Fruit fly (Drosophila melanogaster) whole organism, embryonic: Measurements from ENCODE around the gene CG43293.
A peak's percentile ranks its signal among the peaks of the same experiment; 100 is the strongest.

Source experiments
- Asciz ChIP-seq: fragments of 200-800 bp; sonication (Bioruptor generic); optimal IDR thresholded peaks from 2 replicates; lab custom pipeline; 2017; ENCODE audit warnings: missing biosample characterization, mild to moderate bottlenecking, missing genetic modification characterization, missing genetic modification reagents
- Atf6 ChIP-seq: fragments of 200-800 bp; sonication (Bioruptor generic); IDR thresholded peaks from 2 replicates; pipeline ENCODE4 v1.3.6; 2022; ENCODE audit warnings: missing biosample characterization, missing genetic modification characterization
- CG12155 ChIP-seq: fragments of 200-800 bp; sonication (Bioruptor generic); optimal IDR thresholded peaks from 3 replicates; lab custom pipeline; 2016; ENCODE audit warnings: missing biosample characterization, missing genetic modification characterization
- CG17328 ChIP-seq: fragments of 200-800 bp; sonication (Bioruptor generic); IDR thresholded peaks from 2 replicates; pipeline ENCODE4 v1.3.6; 2022; ENCODE audit warnings: missing biosample characterization, missing genetic modification characterization
- CG18476 ChIP-seq: fragments of 200-800 bp; sonication (Bioruptor generic); optimal IDR thresholded peaks from 2 replicates; lab custom pipeline; 2016; ENCODE audit warnings: missing biosample characterization, mild to moderate bottlenecking, missing genetic modification characterization
- CG2120 ChIP-seq: fragments of 200-800 bp; sonication (Bioruptor generic); optimal IDR thresholded peaks from 3 replicates; lab custom pipeline; 2016; ENCODE audit warnings: missing biosample characterization, missing genetic modification characterization
- CG2712 ChIP-seq: fragments of 200-800 bp; optimal IDR thresholded peaks from 3 replicates; lab custom pipeline; 2019; ENCODE audit warnings: missing biosample characterization, mild to moderate bottlenecking, missing genetic modification characterization, moderate library complexity
- CG5180 ChIP-seq: fragments of 200-800 bp; sonication (Bioruptor generic); optimal IDR thresholded peaks from 3 replicates; lab custom pipeline; 2017; ENCODE audit warnings: missing biosample characterization, missing genetic modification characterization, mild to moderate bottlenecking, moderate library complexity, missing genetic modification reagents
- CG7839 ChIP-seq: fragments of 200-800 bp; sonication (Bioruptor generic); optimal IDR thresholded peaks from 3 replicates; lab custom pipeline; 2018; ENCODE audit warnings: missing biosample characterization, mild to moderate bottlenecking, missing genetic modification characterization, moderate library complexity
- CG8359 ChIP-seq: fragments of 200-800 bp; sonication (Bioruptor generic); optimal IDR thresholded peaks from 2 replicates; lab custom pipeline; 2017; ENCODE audit warnings: missing biosample characterization, mild to moderate bottlenecking, missing genetic modification characterization, borderline replicate concordance
- CG8924 ChIP-seq: fragments of 200-800 bp; optimal IDR thresholded peaks from 3 replicates; lab custom pipeline; 2019; ENCODE audit warnings: missing biosample characterization, mild to moderate bottlenecking, missing genetic modification characterization, moderate library complexity
- CG9215 ChIP-seq: fragments of 200-800 bp; sonication (Bioruptor generic); IDR thresholded peaks from 2 replicates; pipeline ENCODE4 v1.3.6; 2022; ENCODE audit warnings: missing biosample characterization, missing genetic modification characterization
- CG9609 ChIP-seq: fragments of 200-800 bp; sonication (Bioruptor generic); optimal IDR thresholded peaks from 3 replicates; lab custom pipeline; 2016; ENCODE audit warnings: missing biosample characterization, missing genetic modification characterization
- D ChIP-seq, 2 experiments: fragments of 200-800 bp in 1 of 2; fragments of >200 bp in 1 of 2; sonication (Bioruptor generic) in 1 of 2; optimal IDR thresholded peaks; 2 replicates in 1 of 2; 3 replicates in 1 of 2; lab custom pipeline; 2017; ENCODE audit warnings: mild to moderate bottlenecking in 1 of 2, missing biosample characterization in 1 of 2, missing genetic modification characterization in 1 of 2, missing genetic modification reagents in 1 of 2
- Dek ChIP-seq: fragments of 200-800 bp; sonication (Bioruptor generic); optimal IDR thresholded peaks from 3 replicates; lab custom pipeline; 2019; ENCODE audit warnings: missing biosample characterization, mild to moderate bottlenecking, missing genetic modification characterization, moderate library complexity
- Eip74EF ChIP-seq, 2 experiments: fragments of 200-800 bp in 1 of 2; fragments of >200 bp in 1 of 2; sonication (Bioruptor generic) in 1 of 2; optimal IDR thresholded peaks; 2 replicates each; lab custom pipeline; 2017 to 2019; ENCODE audit warnings: missing biosample characterization in 2 of 2, missing genetic modification characterization in 2 of 2, mild to moderate bottlenecking in 1 of 2, moderate library complexity in 1 of 2
- H15 ChIP-seq: fragments of 200-800 bp; sonication (Bioruptor generic); IDR thresholded peaks from 3 replicates; pipeline ENCODE4 v1.3.6; 2022; ENCODE audit warnings: missing biosample characterization, missing genetic modification characterization
- Hr51 ChIP-seq, 2 experiments: fragments of 200-800 bp; sonication (Bioruptor generic); optimal IDR thresholded peaks; 2 replicates in 1 of 2; 3 replicates in 1 of 2; lab custom pipeline; 2016 to 2018; ENCODE audit warnings: missing biosample characterization in 2 of 2, missing genetic modification characterization in 2 of 2, mild to moderate bottlenecking in 1 of 2, moderate library complexity in 1 of 2
- NfI ChIP-seq: fragments of 200-800 bp; sonication (Bioruptor generic); optimal IDR thresholded peaks from 3 replicates; lab custom pipeline; 2018; ENCODE audit warnings: missing biosample characterization, mild to moderate bottlenecking, missing genetic modification characterization, moderate library complexity
- Ravus ChIP-seq: fragments of 200-800 bp; sonication (Bioruptor generic); IDR thresholded peaks from 2 replicates; pipeline ENCODE4 v1.3.6; 2022; ENCODE audit warnings: missing biosample characterization, missing genetic modification characterization
- Rx ChIP-seq: fragments of 200-800 bp; sonication (Bioruptor generic); IDR thresholded peaks from 2 replicates; pipeline ENCODE4 v1.3.6; 2022; ENCODE audit warnings: missing biosample characterization, missing genetic modification characterization
- Sox102F ChIP-seq: fragments of 200-800 bp; sonication (Bioruptor generic); optimal IDR thresholded peaks from 2 replicates; lab custom pipeline; 2018; ENCODE audit warnings: missing biosample characterization, mild to moderate bottlenecking, missing genetic modification characterization, moderate library complexity
- Sry-δ ChIP-seq: fragments of 200-800 bp; sonication (Bioruptor generic); optimal IDR thresholded peaks from 2 replicates; lab custom pipeline; 2016; ENCODE audit warnings: missing biosample characterization, missing genetic modification characterization
- Vsx1 ChIP-seq: fragments of 200-800 bp; sonication (Bioruptor generic); optimal IDR thresholded peaks from 2 replicates; lab custom pipeline; 2017; ENCODE audit warnings: missing biosample characterization, mild to moderate bottlenecking, missing genetic modification characterization, missing genetic modification reagents
- ara ChIP-seq: fragments of 200-800 bp; sonication (Bioruptor generic); IDR thresholded peaks from 2 replicates; pipeline ENCODE4 v1.3.6; 2022; ENCODE audit warnings: missing biosample characterization, missing genetic modification characterization
- az2 ChIP-seq: fragments of 200-800 bp; sonication (Bioruptor generic); optimal IDR thresholded peaks from 3 replicates; lab custom pipeline; 2016; ENCODE audit warnings: missing biosample characterization, missing genetic modification characterization
- bcd ChIP-seq: fragments of 200-800 bp; sonication (Bioruptor generic); optimal IDR thresholded peaks from 2 replicates; lab custom pipeline; 2017; ENCODE audit warnings: missing biosample characterization, mild to moderate bottlenecking, missing genetic modification characterization
- bowl ChIP-seq: fragments of 200-800 bp; sonication (Bioruptor generic); IDR thresholded peaks from 2 replicates; pipeline ENCODE4 v1.3.6; 2022; ENCODE audit warnings: missing biosample characterization, missing genetic modification characterization
- cg ChIP-seq: fragments of 200-800 bp; sonication (Bioruptor generic); optimal IDR thresholded peaks from 3 replicates; lab custom pipeline; 2019; ENCODE audit warnings: missing biosample characterization, mild to moderate bottlenecking, missing genetic modification characterization, moderate library complexity
- dan ChIP-seq: fragments of 200-800 bp; sonication (Bioruptor generic); IDR thresholded peaks from 2 replicates; pipeline ENCODE4 v1.3.6; 2022; ENCODE audit warnings: missing biosample characterization, missing genetic modification characterization
- ind ChIP-seq: fragments of 200-800 bp; sonication (Bioruptor generic); optimal IDR thresholded peaks from 3 replicates; lab custom pipeline; 2016; ENCODE audit warnings: missing biosample characterization, missing genetic modification characterization
- inv ChIP-seq: fragments of 200-800 bp; sonication (Bioruptor generic); IDR thresholded peaks from 2 replicates; pipeline ENCODE4 v1.3.6; 2022; ENCODE audit warnings: missing biosample characterization, missing genetic modification characterization; ENCODE audit not compliant: partially characterized antibody
- ken ChIP-seq: fragments of 200-800 bp; sonication (Bioruptor generic); IDR thresholded peaks from 3 replicates; pipeline ENCODE4 v1.3.6; 2022; ENCODE audit warnings: missing biosample characterization, missing genetic modification characterization
- lmd ChIP-seq: fragments of 200-800 bp; sonication (Bioruptor generic); IDR thresholded peaks from 2 replicates; pipeline ENCODE4 v1.3.6; 2022; ENCODE audit warnings: missing biosample characterization, missing genetic modification characterization
- nmo ChIP-seq: fragments of 200-800 bp; sonication (Bioruptor generic); optimal IDR thresholded peaks from 2 replicates; lab custom pipeline; 2018; ENCODE audit warnings: missing biosample characterization, mild to moderate bottlenecking, missing genetic modification characterization, moderate library complexity
- oc ChIP-seq: fragments of 200-800 bp; sonication (Bioruptor generic); optimal IDR thresholded peaks from 2 replicates; lab custom pipeline; 2018; ENCODE audit warnings: missing biosample characterization, mild to moderate bottlenecking, missing genetic modification characterization, moderate library complexity
- p53 ChIP-seq: fragments of 200-800 bp; sonication (Bioruptor generic); optimal IDR thresholded peaks from 2 replicates; lab custom pipeline; 2016; ENCODE audit warnings: missing biosample characterization, missing genetic modification characterization
- phol ChIP-seq: fragments of 200-800 bp; sonication (Bioruptor generic); optimal IDR thresholded peaks from 3 replicates; lab custom pipeline; 2018; ENCODE audit warnings: missing biosample characterization, mild to moderate bottlenecking, missing genetic modification characterization, moderate library complexity
- repo ChIP-seq: fragments of 200-800 bp; sonication (Bioruptor generic); optimal IDR thresholded peaks from 2 replicates; lab custom pipeline; 2016; ENCODE audit warnings: missing biosample characterization, missing genetic modification characterization
- run ChIP-seq: fragments of 200-800 bp; sonication (Bioruptor generic); optimal IDR thresholded peaks from 3 replicates; lab custom pipeline; 2018; ENCODE audit warnings: missing biosample characterization, mild to moderate bottlenecking, missing genetic modification characterization
- sd ChIP-seq: fragments of 200-800 bp; sonication (Bioruptor generic); optimal IDR thresholded peaks from 3 replicates; lab custom pipeline; 2018; ENCODE audit warnings: missing biosample characterization, mild to moderate bottlenecking, missing genetic modification characterization, moderate library complexity
- slou ChIP-seq: fragments of 200-800 bp; sonication (Bioruptor generic); optimal IDR thresholded peaks from 3 replicates; lab custom pipeline; 2016; ENCODE audit warnings: missing biosample characterization, missing genetic modification characterization
- ssp ChIP-seq: fragments of 200-800 bp; sonication (Bioruptor generic); IDR thresholded peaks from 2 replicates; pipeline ENCODE4 v1.3.6; 2022; ENCODE audit warnings: missing biosample characterization, missing genetic modification characterization
- tin ChIP-seq: fragments of 200-800 bp; sonication (Bioruptor generic); optimal IDR thresholded peaks from 3 replicates; lab custom pipeline; 2016; ENCODE audit warnings: missing biosample characterization, missing genetic modification characterization
- trem ChIP-seq: fragments of 200-800 bp; optimal IDR thresholded peaks from 3 replicates; lab custom pipeline; 2019; ENCODE audit warnings: missing biosample characterization, mild to moderate bottlenecking, missing genetic modification characterization, moderate library complexity
- vvl ChIP-seq: fragments of 200-800 bp; sonication (Bioruptor generic); IDR thresholded peaks from 2 replicates; pipeline ENCODE4 v1.3.6; 2022; ENCODE audit warnings: missing biosample characterization, missing genetic modification characterization
- wor ChIP-seq: fragments of 200-800 bp; sonication (Bioruptor generic); IDR thresholded peaks from 2 replicates; pipeline ENCODE4 v1.3.6; 2022; ENCODE audit warnings: missing biosample characterization, missing genetic modification characterization
- z ChIP-seq: fragments of 200-800 bp; sonication (Bioruptor generic); IDR thresholded peaks from 3 replicates; pipeline ENCODE4 v1.3.6; 2022; ENCODE audit warnings: missing biosample characterization, missing genetic modification characterization

Gene CG43293

DNA sequence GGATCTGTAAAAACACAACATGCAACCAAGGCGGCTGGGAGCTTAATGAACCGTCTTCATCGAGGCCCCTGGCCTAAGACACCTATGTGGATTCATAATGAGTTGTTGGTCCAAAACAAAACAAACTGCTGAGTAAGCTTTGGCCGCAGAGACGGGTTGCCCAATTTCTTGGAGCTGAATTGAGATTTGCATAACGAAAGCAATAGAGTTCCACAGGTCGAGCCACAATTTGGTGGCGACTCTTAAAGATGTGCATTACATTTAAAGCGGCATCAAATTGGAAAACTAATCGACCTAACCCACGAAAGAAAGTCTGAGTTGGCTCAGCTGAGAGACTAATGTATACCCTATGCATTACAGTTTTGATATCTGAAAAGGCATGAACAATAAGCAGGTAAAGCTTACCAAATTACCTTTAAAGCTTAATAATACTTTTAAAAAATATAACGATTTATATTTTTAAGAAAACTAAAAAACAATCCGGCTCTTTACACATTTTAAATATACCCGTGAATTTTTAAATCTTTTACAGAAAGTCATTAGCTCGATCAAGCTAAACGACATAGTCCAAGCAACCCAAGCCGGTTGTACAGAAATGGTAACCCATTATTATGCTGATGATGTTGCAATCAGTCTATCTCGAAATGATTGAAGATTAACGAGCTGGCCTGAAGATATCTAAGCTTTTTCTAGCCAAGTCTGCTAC, 27.5 kb upstream of the CG43293 start, which contains the start of gene CG13297 (continued):
- TF ChIP-seq az2 (GFP tag; lab: Kevin White, UChicago) (peak; percentile 42), run (tag; lab: Kevin White, UChicago) (peak; percentile 60), Atf6 (GFP tag; lab: Robert Waterston, UW) (no peak), CG2120 (GFP tag; lab: Kevin White, UChicago) (no peak), tin (GFP tag; lab: Kevin White, UChicago) (peak; percentile 6), Ravus (GFP tag; lab: Robert Waterston, UW) (no peak), Rx (GFP tag; lab: Robert Waterston, UW) (no peak; the same call in 1 of the 2 replicates), ken (GFP tag; lab: Robert Waterston, UW) (peak; percentile 21; the same call in 1 of the 3 replicates), Sox102F (GFP tag; lab: Kevin White, UChicago) (peak; percentile 76), trem (tag; lab: Kevin White, UChicago) (peak; percentile 33), oc (tag; lab: Kevin White, UChicago) (peak; percentile 16), lmd (peak; percentile 50; the same call in 1 of the 2 replicates), bcd (GFP tag; lab: Kevin White, UChicago) (peak; percentile 41), CG9215 (GFP tag; lab: Robert Waterston, UW) (0 out of 2 replicates have a peak, but pooled peaks have one; percentile 8), z (GFP tag; lab: Robert Waterston, UW) (no peak), Dek (tag; lab: Kevin White, UChicago) (peak; percentile 22), phol (tag; lab: Kevin White, UChicago) (peak; percentile 75), CG7839 (peak; percentile 64), Vsx1 (peak; percentile 46), NfI (GFP tag; lab: Kevin White, UChicago) (peak; percentile 43), CG17328 (GFP tag; lab: Robert Waterston, UW) (no peak), repo (no peak), CG8924 (tag; lab: Kevin White, UChicago) (peak; percentile 66), dan (GFP tag; lab: Robert Waterston, UW) (no peak), CG5180 (GFP tag; lab: Kevin White, UChicago) (peak; percentile 63), inv (GFP tag; lab: Robert Waterston, UW) (no peak), ind (peak; percentile 45), CG9609 (GFP tag; lab: Kevin White, UChicago) (no peak), vvl (GFP tag; lab: Robert Waterston, UW) (peak; percentile 66), CG2712 (peak; percentile 78), Asciz (GFP tag; lab: Kevin White, UChicago) (peak; percentile 64), Eip74EF (GFP tag; optimal IDR thresholded peaks at IDR 0.05; lab: Kevin White, UChicago) (peak in 1 of 2 experiments; percentile 72), D (optimal IDR thresholded peaks at IDR 0.05; lab: Kevin White, UChicago) (no peak), D (GFP tag; optimal IDR thresholded peaks at IDR 0.05; lab: Kevin White, UChicago) (peak; percentile 57), p53 (GFP tag; lab: Kevin White, UChicago) (no peak), bowl (no peak), ssp (GFP tag; lab: Robert Waterston, UW) (no peak; the same call in 1 of the 2 replicates), sd (peak; percentile 5), slou (GFP tag; lab: Kevin White, UChicago) (no peak), H15 (GFP tag; lab: Robert Waterston, UW) (peak; percentile 36; the same call in 2 of the 3 replicates), nmo (GFP tag; lab: Kevin White, UChicago) (peak; percentile 66), wor (GFP tag; lab: Robert Waterston, UW) (peak; percentile 58; the same call in 1 of the 2 replicates), CG12155 (peak; percentile 0), ara (GFP tag; lab: Robert Waterston, UW) (no peak), Hr51 (GFP tag; optimal IDR thresholded peaks at IDR 0.05; lab: Kevin White, UChicago) (peak in 1 of 2 experiments; percentile 84), cg (no peak), CG8359 (GFP tag; lab: Kevin White, UChicago) (no peak), CG18476 (GFP tag; lab: Kevin White, UChicago) (peak; percentile 32), Sry-δ (GFP tag; lab: Kevin White, UChicago) (no peak)
